Worm (Caenorhabditis elegans): Measurements from ENCODE around the gene repo-1.

- TF ChIP-seq sem-2 (GFP tag; optimal IDR thresholded peaks at IDR 0.05) (no peak), blmp-1 (tag; optimal IDR thresholded peaks at IDR 0.05) (no peak), mep-1 (tag; optimal IDR thresholded peaks at IDR 0.05) (no peak), lsy-2 (tag; optimal IDR thresholded peaks at IDR 0.05) (no peak), nhr-76 (tag; optimal IDR thresholded peaks at IDR 0.05) (no peak), nhr-28 (tag; optimal IDR thresholded peaks at IDR 0.05) (no peak)
Observed at ce11 chrIV:12093819-12094218, 9.5 kb downstream of the repo-1 start, which contains the start of gene F11A10.5.
